Worm (Caenorhabditis elegans): ENCODE data around the gene wdr-5.1.

The wdr-5.1 gene

DNA sequence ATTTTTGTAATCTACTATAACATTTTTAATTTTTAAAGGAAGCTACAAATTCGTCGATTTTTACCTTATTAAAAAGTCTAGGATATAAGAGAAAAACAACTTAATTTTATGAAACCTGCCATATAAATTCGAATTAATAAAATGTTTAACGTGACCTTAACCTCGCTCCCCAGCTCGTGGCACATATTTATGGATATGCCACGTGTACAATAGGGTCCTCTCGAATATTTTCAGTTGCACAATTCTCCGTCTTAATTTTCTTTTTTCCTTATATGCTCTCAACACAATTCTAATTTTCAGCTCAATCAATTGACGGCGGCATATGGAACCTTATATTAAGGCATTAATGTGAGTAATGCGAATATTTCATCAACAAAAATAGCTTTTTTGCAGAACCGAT, 31.2 kb downstream of the wdr-5.1 start, which contains the start of gene F34D10.4:
Gene F34D10.4, plus strand, starts transcription at position 301 of the 400 bp plus-strand sequence.
- TF ChIP-seq unc-62 (GFP tag; optimal IDR thresholded peaks at IDR 0.05), result no peak

DNA sequence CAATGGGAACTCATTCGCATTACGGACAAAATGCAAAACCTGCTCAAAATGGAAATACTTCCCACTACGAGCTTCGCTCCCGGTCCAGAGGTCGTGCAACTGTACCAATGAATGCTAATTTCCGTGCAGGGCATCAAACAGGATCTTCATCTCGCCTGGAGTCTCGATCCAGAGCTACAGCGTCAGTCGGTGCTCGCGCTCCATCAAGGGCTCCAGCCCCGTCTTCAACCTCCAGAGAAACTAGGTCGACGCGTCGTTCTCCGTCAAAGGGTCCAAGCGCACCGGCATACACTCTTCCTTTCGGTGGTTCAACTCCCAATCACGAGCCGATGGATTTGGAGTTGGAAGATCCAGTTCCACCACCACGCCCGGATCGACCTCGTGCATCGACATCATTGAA, 32.7 kb downstream of the wdr-5.1 start:
- TF ChIP-seq unc-62 (GFP tag; optimal IDR thresholded peaks at IDR 0.05), result no peak

DNA sequence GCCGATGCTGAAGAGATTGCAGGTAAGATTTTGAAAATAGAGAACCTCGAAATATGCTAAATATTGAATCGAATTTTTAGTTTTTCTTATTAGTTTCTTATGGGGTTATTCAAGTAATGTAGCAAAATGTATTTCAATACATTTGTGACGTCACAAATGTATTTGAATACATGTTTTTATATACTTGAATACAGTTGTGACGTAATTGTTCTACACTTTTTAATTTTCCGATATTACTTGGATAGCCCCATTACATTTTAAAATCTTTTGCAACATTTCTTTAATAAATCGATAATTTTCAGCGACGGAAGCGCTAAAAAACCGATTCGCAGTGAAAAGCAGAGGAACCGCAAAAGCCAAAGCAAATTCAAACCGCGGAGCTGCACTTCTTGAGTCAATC, 33.2 kb downstream of the wdr-5.1 start:
- no peak for TF ChIP-seq unc-62 (GFP tag; optimal IDR thresholded peaks at IDR 0.05)

DNA sequence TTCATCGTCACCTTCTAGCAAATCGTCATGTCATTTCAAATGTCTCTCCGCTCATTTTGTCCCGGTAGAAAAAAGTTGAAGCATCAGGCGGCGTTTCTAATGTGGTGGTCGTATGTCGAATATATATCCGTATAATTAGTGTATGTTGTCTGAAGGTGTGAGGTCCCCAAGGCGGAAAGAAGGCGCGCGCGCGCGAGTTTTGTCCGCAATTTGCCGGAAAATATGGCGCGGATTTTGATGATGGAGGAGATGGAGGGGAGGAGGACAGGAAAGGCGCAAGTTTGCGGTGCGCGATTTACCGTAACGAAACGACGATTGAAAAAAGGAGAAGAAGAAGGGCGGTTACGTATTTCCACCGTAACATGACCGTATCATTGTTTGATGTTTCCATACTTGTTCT, 37.0 kb downstream of the wdr-5.1 start:
- TF ChIP-seq unc-62 (GFP tag; optimal IDR thresholded peaks at IDR 0.05), result no peak

DNA sequence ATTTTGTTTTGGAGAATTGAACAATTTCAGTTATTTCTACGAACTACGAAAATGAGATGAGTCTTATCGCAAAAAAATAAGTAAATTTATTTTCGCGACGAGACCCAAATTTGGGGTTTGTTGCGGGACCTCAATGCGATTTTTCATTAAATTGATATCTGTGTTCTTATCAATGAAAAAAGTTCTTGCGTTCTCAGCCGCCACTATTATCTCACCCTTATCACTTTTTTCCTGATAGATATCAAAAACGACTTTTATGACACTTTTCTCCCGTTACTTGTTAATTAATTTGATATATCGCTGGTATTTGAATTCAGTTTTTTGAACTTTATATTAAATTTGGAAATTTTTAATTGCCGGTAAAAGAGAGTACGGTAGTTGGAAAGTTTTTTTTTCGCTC, 38.3 kb downstream of the wdr-5.1 start:
- TF ChIP-seq unc-62 (GFP tag; optimal IDR thresholded peaks at IDR 0.05), result no peak

DNA sequence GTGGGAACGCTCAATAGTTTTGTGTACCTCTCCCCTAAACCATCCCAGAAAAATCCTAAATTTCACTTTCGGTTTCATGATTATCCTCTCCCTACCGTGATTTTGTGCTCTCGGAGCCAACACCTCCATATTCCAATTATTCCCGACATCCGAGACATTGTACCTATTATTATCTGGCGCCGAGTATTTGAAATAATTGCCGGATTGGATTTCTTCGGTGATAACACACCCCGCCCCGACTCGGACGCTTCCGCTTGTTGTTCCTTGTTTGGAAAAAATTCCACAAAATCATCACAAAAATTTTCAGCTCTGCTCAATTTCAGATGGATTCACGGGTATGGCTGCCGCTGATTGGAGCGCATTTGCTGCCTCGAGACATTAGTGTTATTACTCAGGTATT, 40.1 kb downstream of the wdr-5.1 start, which contains the start of gene lin-48:
Gene lin-48, plus strand, starts transcription at position 301 of the 400 bp plus-strand sequence.
- no peak for TF ChIP-seq unc-62 (GFP tag; optimal IDR thresholded peaks at IDR 0.05)
